Fruit fly (Drosophila melanogaster) whole organism, wandering third instar larva: Measurements from ENCODE around the gene Vajk1.

Experiments
- Abd-B ChIP-seq: fragments of >200 bp; optimal IDR thresholded peaks from 2 replicates; lab custom pipeline; 2017; ENCODE audit warnings: missing biosample characterization, missing genetic modification characterization
- HLH106 ChIP-seq: fragments of 200-800 bp; optimal IDR thresholded peaks from 3 replicates; lab custom pipeline; 2019; ENCODE audit warnings: missing biosample characterization, mild to moderate bottlenecking, missing genetic modification characterization, moderate library complexity
- Mio ChIP-seq: sonication (Bioruptor generic); optimal IDR thresholded peaks from 2 replicates; lab custom pipeline; 2016; ENCODE audit warnings: missing biosample characterization, missing genetic modification characterization
- Rel ChIP-seq, 2 experiments: fragments of 200-800 bp; sonication (Bioruptor generic) in 1 of 2; optimal IDR thresholded peaks; 2 replicates in 1 of 2; 3 replicates in 1 of 2; lab custom pipeline; 2016 to 2019; ENCODE audit warnings: mild to moderate bottlenecking in 2 of 2, missing biosample characterization in 2 of 2, missing genetic modification characterization in 2 of 2, moderate library complexity in 1 of 2
- br ChIP-seq: fragments of 200-800 bp; sonication (Bioruptor generic); optimal IDR thresholded peaks from 2 replicates; lab custom pipeline; 2016; ENCODE audit warnings: missing biosample characterization, missing genetic modification characterization
- dl ChIP-seq, 2 experiments: fragments of 175-275, 200-275 bp in 1 of 2; fragments of 200-275 bp in 1 of 2; sonication (Bioruptor generic); optimal IDR thresholded peaks; lab custom pipeline; 2018; ENCODE audit warnings: mild to moderate bottlenecking in 2 of 2, missing biosample characterization in 2 of 2, missing genetic modification characterization in 2 of 2, moderate library complexity in 2 of 2; ENCODE audit not compliant: partially characterized antibody in 2 of 2, insufficient read depth in 1 of 2
- lola ChIP-seq: fragments of >200 bp; optimal IDR thresholded peaks from 2 replicates; lab custom pipeline; 2017; ENCODE audit warnings: missing biosample characterization, missing genetic modification characterization
- psq ChIP-seq: fragments of 200-800 bp; sonication (Bioruptor generic); optimal IDR thresholded peaks from 3 replicates; lab custom pipeline; 2017; ENCODE audit warnings: missing biosample characterization, mild to moderate bottlenecking, missing genetic modification characterization, moderate library complexity
- sage ChIP-seq: fragments of 200-800 bp; sonication (Bioruptor generic); optimal IDR thresholded peaks from 2 replicates; lab custom pipeline; 2016; ENCODE audit warnings: missing biosample characterization, mild to moderate bottlenecking, missing genetic modification characterization
- usp ChIP-seq: fragments of >200 bp; optimal IDR thresholded peaks from 2 replicates; lab custom pipeline; 2017; ENCODE audit warnings: missing biosample characterization, missing genetic modification characterization

DNA sequence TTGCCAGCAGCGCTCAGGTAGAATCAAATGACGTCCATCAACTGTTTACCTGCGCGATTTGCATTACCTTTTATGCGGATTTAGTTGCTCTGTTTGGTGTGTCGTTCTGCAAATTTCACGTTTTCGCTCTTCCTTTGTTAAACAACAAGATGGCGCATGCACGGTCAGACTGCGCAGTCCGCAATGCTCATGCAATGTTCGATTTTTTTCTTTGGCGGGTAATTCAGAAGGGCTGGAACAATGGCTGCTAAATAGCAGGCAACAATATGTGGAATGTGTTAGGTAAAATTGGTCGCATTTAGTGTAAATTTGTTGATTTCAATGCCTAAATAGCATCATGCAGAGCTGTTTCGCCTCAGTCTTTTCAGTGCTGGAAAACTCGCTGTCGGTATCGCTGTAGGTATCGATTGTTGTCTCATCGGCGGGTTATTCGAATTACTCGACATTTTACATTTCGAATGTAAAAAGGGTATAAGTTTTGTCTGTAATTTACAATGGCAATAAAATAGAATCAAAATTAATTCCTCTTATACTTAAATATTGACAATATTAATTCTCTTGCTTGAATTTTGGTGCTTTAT lies 18.9 kb downstream of the Vajk1 start, which contains the start of gene Smg5:
- TF ChIP-seq br (GFP tag; lab: Kevin White, UChicago) (peak; percentile 85), Rel (GFP tag; optimal IDR thresholded peaks at IDR 0.05; lab: Kevin White, UChicago) (no peak), Rel (tag; optimal IDR thresholded peaks at IDR 0.05; lab: Kevin White, UChicago) (peak; percentile 23), psq (GFP tag; lab: Kevin White, UChicago) (peak; percentile 82), Mio (GFP tag; lab: Kevin White, UChicago) (no peak), lola (GFP tag; lab: Kevin White, UChicago) (no peak), dl (GFP tag; optimal IDR thresholded peaks at IDR 0.05; lab: Kevin White, UChicago; ENCODE audit: insufficient read depth in 1 of 2, partially characterized antibody in 2 of 2) (peak; percentile 98 to 99), HLH106 (tag; lab: Kevin White, UChicago) (peak; percentile 78), Abd-B (GFP tag; lab: Kevin White, UChicago) (no peak), sage (GFP tag; lab: Kevin White, UChicago) (peak; percentile 1), usp (GFP tag; lab: Kevin White, UChicago) (no peak)
